Fruit fly (Drosophila melanogaster): ENCODE results near the gene CG45263.

The CG45263 gene

DNA sequence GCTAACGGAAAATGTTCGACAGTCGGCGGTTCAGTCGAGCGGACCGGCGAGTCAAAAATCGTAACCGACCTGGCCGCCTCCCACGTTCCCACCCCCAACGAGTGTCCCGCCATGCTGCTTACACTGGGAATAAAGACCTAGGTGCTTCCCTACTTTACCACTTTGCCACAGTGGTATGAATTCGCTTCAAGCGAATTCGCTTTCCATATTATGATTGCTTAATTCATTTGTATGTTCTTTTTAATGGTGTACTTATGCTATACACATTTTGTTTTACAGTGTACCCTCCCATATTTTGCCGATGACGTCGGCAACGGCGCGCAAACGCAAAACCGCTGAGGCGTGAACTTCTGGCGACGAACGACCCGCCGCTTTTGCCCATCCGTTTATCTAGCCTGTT is 5.5 kb upstream of the CG45263 start (continued):
- TF ChIP-seq crc (GFP tag; optimal IDR thresholded peaks at IDR 0.05) (peak; percentile 25), CG10543 (GFP tag; optimal IDR thresholded peaks at IDR 0.05) (peak; percentile 38), vfl (GFP tag; optimal IDR thresholded peaks at IDR 0.05) (no peak), CG4404 (GFP tag; IDR thresholded peaks at IDR 0.05) (peak; percentile 49; the same call in 1 of the 2 replicates), gcm2 (GFP tag; optimal IDR thresholded peaks at IDR 0.05) (no peak), CG11093 (GFP tag; IDR thresholded peaks at IDR 0.05) (peak; percentile 38; the same call in 1 of the 3 replicates), danr (GFP tag; IDR thresholded peaks at IDR 0.05) (peak; percentile 29; the same call in 1 of the 2 replicates), jigr1 (GFP tag; IDR thresholded peaks at IDR 0.05) (peak; percentile 51; the same call in 2 of the 3 replicates), CG1647 (GFP tag; optimal IDR thresholded peaks at IDR 0.05) (peak; percentile 52), zf30C (GFP tag; optimal IDR thresholded peaks at IDR 0.05) (peak; percentile 53), Ada2b (GFP tag; IDR thresholded peaks at IDR 0.05) (peak; percentile 74), C15 (GFP tag; IDR thresholded peaks at IDR 0.05) (no peak), luna (GFP tag; optimal IDR thresholded peaks at IDR 0.05) (no peak), CG9215 (GFP tag; IDR thresholded peaks at IDR 0.05) (peak; percentile 44; the same call in 1 of the 2 replicates), CG7271 (tag; optimal IDR thresholded peaks at IDR 0.05) (no peak), sd (tag; optimal IDR thresholded peaks at IDR 0.05) (peak; percentile 62), seq (GFP tag; IDR thresholded peaks at IDR 0.05) (peak; percentile 67; the same call in 1 of the 2 replicates), ems (GFP tag; optimal IDR thresholded peaks at IDR 0.05) (peak; percentile 35), twi (tag; optimal IDR thresholded peaks at IDR 0.05) (no peak), Bdp1 (GFP tag; optimal IDR thresholded peaks at IDR 0.05) (peak; percentile 14), CG30431 (GFP tag; optimal IDR thresholded peaks at IDR 0.05) (peak; percentile 60), Dfd (GFP tag; optimal IDR thresholded peaks at IDR 0.05) (no peak), bab2 (GFP tag; optimal IDR thresholded peaks at IDR 0.05) (peak; percentile 40), Eip74EF (GFP tag; optimal IDR thresholded peaks at IDR 0.05) (no peak), CG17385 (GFP tag; optimal IDR thresholded peaks at IDR 0.05) (peak; percentile 59), CG15696 (tag; optimal IDR thresholded peaks at IDR 0.05) (no peak), CG1792 (GFP tag; optimal IDR thresholded peaks at IDR 0.05) (no peak), CG12391 (tag; optimal IDR thresholded peaks at IDR 0.05) (peak; percentile 69), CG12155 (GFP tag; optimal IDR thresholded peaks at IDR 0.05) (peak; percentile 38), sens (GFP tag) (peak; percentile 95), CG17186 (GFP tag; optimal IDR thresholded peaks at IDR 0.05) (no peak), lilli (GFP tag; optimal IDR thresholded peaks at IDR 0.05) (peak; percentile 70), zen2 (GFP tag; IDR thresholded peaks at IDR 0.05; ENCODE audit: partially characterized antibody) (no peak), D (optimal IDR thresholded peaks at IDR 0.05) (no peak), D (GFP tag; optimal IDR thresholded peaks at IDR 0.05) (peak; percentile 65), bigmax (GFP tag; optimal IDR thresholded peaks at IDR 0.05) (no peak), dpn (GFP tag; optimal IDR thresholded peaks at IDR 0.05) (peak in 1 of 2 experiments; percentile 59), tgo (GFP tag; IDR thresholded peaks at IDR 0.05) (peak; percentile 74), CG2875 (GFP tag; optimal IDR thresholded peaks at IDR 0.05) (peak; percentile 47), ttk (GFP tag; IDR thresholded peaks at IDR 0.05) (peak; percentile 76), chinmo (GFP tag; IDR thresholded peaks at IDR 0.05; ENCODE audit: partially characterized antibody) (no peak), CG6813 (GFP tag; optimal IDR thresholded peaks at IDR 0.05) (peak; percentile 58), bcd (GFP tag; optimal IDR thresholded peaks at IDR 0.05) (peak; percentile 78), Dref (GFP tag; IDR thresholded peaks at IDR 0.05) (0 out of 2 replicates have a peak, but pooled peaks have one; percentile 10), esg (GFP tag; conservative IDR thresholded peaks at IDR 0.05) (peak; percentile 78), CG31365 (tag; optimal IDR thresholded peaks at IDR 0.05) (peak; percentile 18), mam (GFP tag; optimal IDR thresholded peaks at IDR 0.05) (peak; percentile 68), sob (GFP tag; IDR thresholded peaks at IDR 0.05) (peak; percentile 58), dan (GFP tag; IDR thresholded peaks at IDR 0.05) (0 out of 2 replicates have a peak, but pooled peaks have one; percentile 41), CG18476 (GFP tag; optimal IDR thresholded peaks at IDR 0.05) (peak; percentile 32), CG7987 (GFP tag; optimal IDR thresholded peaks at IDR 0.05) (no peak)

Data from whole organism, embryonic.